Worm (Caenorhabditis elegans): ENCODE data around the gene irld-38.

irld-38 gene

ce11 chrV:2996105-2996504, 36.1 kb downstream of the irld-38 start, which contains the start of gene srw-120:
TSS of gene srw-120 (minus strand) at chrV:2996205.
- TF ChIP-seq bed-3 (GFP tag; optimal IDR thresholded peaks at IDR 0.05) (no peak), snpc-4 (tag; optimal IDR thresholded peaks at IDR 0.05) (no peak), nhr-76 (tag; optimal IDR thresholded peaks at IDR 0.05) (no peak), ztf-11 (tag; optimal IDR thresholded peaks at IDR 0.05) (no peak), zip-8 (tag; optimal IDR thresholded peaks at IDR 0.05) (no peak), ceh-83 (GFP tag; optimal IDR thresholded peaks at IDR 0.05) (no peak), sem-2 (GFP tag; optimal IDR thresholded peaks at IDR 0.05) (no peak), nhr-12 (tag; optimal IDR thresholded peaks at IDR 0.05) (no peak), mep-1 (tag; optimal IDR thresholded peaks at IDR 0.05) (no peak), lin-32 (GFP tag; optimal IDR thresholded peaks at IDR 0.05) (no peak), tbx-8 (GFP tag; optimal IDR thresholded peaks at IDR 0.05) (no peak), M03D4.4 (tag; optimal IDR thresholded peaks at IDR 0.05) (no peak), pha-4 (tag; optimal IDR thresholded peaks at IDR 0.05) (no peak), unc-39 (tag; optimal IDR thresholded peaks at IDR 0.05) (no peak), blmp-1 (tag; optimal IDR thresholded peaks at IDR 0.05) (no peak), mls-2 (tag; optimal IDR thresholded peaks at IDR 0.05) (no peak), lsy-2 (tag; optimal IDR thresholded peaks at IDR 0.05) (no peak), nhr-237 (tag; optimal IDR thresholded peaks at IDR 0.05) (no peak), unc-62 (GFP tag; optimal IDR thresholded peaks at IDR 0.05) (no peak)

DNA sequence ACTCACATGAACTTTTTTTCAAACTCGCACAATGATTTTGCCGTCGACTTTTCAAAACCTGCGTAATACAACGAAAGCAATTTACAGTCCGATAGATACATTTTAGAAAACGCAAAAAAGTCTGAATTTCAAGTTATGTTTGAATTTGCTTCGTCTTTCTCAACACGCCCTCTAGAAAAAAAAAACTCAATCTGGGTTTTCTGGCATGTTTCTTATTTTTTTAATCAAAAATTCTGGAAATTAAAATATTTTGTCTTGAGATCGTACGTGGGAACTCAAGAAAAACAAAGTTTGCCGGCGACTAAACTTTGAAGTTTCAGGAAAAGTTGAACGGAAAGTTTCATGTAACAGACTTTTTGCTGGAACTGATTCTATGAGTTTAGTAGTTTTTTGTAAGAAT, 38.4 kb downstream of the irld-38 start, which contains the start of gene srw-115:
Gene srw-115, minus strand, starts transcription at position 101 of the 400 bp plus-strand sequence.
- TF ChIP-seq nhr-2 (tag; optimal IDR thresholded peaks at IDR 0.05) = no peak
- no peak for TF ChIP-seq lsy-2 (tag; optimal IDR thresholded peaks at IDR 0.05)
- TF ChIP-seq sem-2 (GFP tag; optimal IDR thresholded peaks at IDR 0.05) = no peak
- TF ChIP-seq blmp-1 (tag; optimal IDR thresholded peaks at IDR 0.05) = no peak
- TF ChIP-seq snpc-4 (tag; optimal IDR thresholded peaks at IDR 0.05) = no peak
- no peak for TF ChIP-seq unc-39 (tag; optimal IDR thresholded peaks at IDR 0.05)
- no peak for TF ChIP-seq bed-3 (GFP tag; optimal IDR thresholded peaks at IDR 0.05)
- TF ChIP-seq nhr-76 (tag; optimal IDR thresholded peaks at IDR 0.05) = no peak
- TF ChIP-seq mab-5 (tag; optimal IDR thresholded peaks at IDR 0.05) = no peak
- no peak for TF ChIP-seq ceh-39 (tag; optimal IDR thresholded peaks at IDR 0.05)
- no peak for TF ChIP-seq lin-32 (GFP tag; optimal IDR thresholded peaks at IDR 0.05)
- TF ChIP-seq mep-1 (tag; optimal IDR thresholded peaks at IDR 0.05) = no peak
- TF ChIP-seq drap-1 (GFP tag; optimal IDR thresholded peaks at IDR 0.05) = no peak
- TF ChIP-seq sptf-1 (tag; optimal IDR thresholded peaks at IDR 0.05) = no peak
- no peak for TF ChIP-seq tbx-8 (GFP tag; optimal IDR thresholded peaks at IDR 0.05)
- TF ChIP-seq elt-3 (tag; optimal IDR thresholded peaks at IDR 0.05) = no peak
- TF ChIP-seq ceh-83 (GFP tag; optimal IDR thresholded peaks at IDR 0.05) = no peak

DNA sequence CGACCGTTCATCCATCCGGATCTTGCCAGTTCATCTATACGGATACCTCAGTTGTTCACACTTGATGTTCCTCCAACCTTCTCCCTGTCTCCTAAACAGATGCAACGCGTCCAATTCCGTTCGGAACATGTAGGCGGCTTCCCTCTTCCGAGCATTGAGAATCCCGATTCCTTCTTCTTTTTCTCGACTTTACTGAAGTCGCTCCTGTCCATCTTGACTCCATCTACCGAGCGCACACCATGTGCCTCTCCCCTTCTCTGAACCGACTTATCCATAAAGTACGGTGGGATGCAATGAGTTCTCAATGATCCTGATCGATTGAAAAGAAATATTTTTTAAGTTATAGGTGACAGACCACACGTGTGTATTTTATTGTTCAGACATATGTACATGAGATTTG, 40.2 kb downstream of the irld-38 start:
- TF ChIP-seq nhr-237 (tag; optimal IDR thresholded peaks at IDR 0.05) (no peak), unc-39 (tag; optimal IDR thresholded peaks at IDR 0.05) (no peak), unc-120 (tag; optimal IDR thresholded peaks at IDR 0.05; ENCODE audit: poor library complexity, severe bottlenecking) (no peak), unc-62 (GFP tag; optimal IDR thresholded peaks at IDR 0.05) (no peak), blmp-1 (tag; optimal IDR thresholded peaks at IDR 0.05) (no peak), ham-2 (GFP tag; optimal IDR thresholded peaks at IDR 0.05) (no peak), tbx-8 (GFP tag; optimal IDR thresholded peaks at IDR 0.05) (no peak)

DNA sequence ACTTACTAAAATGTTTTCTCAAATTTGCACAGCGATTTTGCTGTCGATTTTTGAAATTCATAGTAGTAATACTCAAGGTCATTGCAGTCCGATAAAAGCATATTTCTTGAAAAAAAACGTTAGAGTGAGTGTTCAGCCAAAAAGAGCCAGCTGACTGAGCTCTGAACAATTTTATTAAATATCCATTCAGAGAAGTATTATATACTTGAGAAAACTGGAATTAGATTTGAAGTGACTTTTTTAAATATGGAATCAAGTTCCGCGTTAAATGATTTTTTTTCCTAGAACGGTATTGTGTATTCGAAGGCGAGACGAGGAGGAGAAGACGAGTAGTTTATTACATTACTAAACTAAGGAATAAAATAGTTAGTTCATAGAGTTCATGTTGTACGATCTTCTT, 40.8 kb downstream of the irld-38 start, which contains the start of gene srw-121:
Gene srw-121, minus strand, starts transcription at position 101 of the 400 bp plus-strand sequence.
- TF ChIP-seq unc-62 (GFP tag; optimal IDR thresholded peaks at IDR 0.05) (no peak), nhr-76 (tag; optimal IDR thresholded peaks at IDR 0.05) (no peak), mab-5 (tag; optimal IDR thresholded peaks at IDR 0.05) (no peak)

DNA sequence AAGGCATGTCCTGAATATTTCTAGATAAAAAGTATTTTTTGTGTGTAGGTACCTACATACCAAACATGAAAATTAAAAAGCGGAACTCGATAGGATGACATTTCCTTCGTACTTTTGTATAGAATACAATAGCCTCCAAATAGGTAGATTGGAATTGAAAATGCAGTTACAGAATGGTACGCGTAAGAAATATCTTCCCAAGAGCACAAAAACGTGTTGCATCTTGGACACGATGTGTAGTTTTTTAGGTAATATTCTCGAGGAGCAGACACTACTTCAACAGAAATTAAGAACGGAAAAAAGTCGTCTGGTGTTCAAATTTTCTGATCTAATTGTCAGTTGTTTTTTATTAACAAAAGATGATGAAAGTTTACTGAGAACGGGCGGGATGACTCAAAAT, 44.8 kb downstream of the irld-38 start, which contains the start of gene srh-85:
Gene srh-85, minus strand, starts transcription at position 101 of the 400 bp plus-strand sequence.
- TF ChIP-seq lsy-2 (tag; optimal IDR thresholded peaks at IDR 0.05) = no peak
- no peak for TF ChIP-seq snpc-4 (tag; optimal IDR thresholded peaks at IDR 0.05)
- no peak for TF ChIP-seq sptf-1 (tag; optimal IDR thresholded peaks at IDR 0.05)
- TF ChIP-seq M03D4.4 (tag; optimal IDR thresholded peaks at IDR 0.05) = no peak
- TF ChIP-seq tbx-8 (GFP tag; optimal IDR thresholded peaks at IDR 0.05) = no peak
- TF ChIP-seq blmp-1 (tag; optimal IDR thresholded peaks at IDR 0.05) = no peak
- no peak for TF ChIP-seq ceh-39 (tag; optimal IDR thresholded peaks at IDR 0.05)
- TF ChIP-seq bed-3 (GFP tag; optimal IDR thresholded peaks at IDR 0.05) = no peak
- TF ChIP-seq lin-13 (tag; optimal IDR thresholded peaks at IDR 0.05) = no peak

DNA sequence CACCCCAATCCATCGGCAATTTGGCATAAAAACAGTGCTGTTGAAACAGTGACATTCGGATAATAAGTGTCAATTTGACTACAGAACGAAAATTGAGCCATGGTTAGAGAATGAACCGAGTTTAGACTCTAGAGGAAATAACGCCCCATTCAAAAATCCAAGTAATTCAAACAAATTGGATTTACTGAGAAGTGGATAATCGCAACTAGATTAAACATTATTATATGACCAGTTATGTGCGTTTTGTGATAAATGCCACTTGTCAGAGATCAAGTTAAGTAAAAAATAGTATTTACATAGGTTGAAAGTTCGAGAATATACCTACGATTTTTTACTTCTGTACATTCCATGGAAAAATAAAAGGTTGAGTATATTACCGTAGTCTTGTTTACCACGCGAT, 46.9 kb downstream of the irld-38 start, which contains the start of gene srw-139:
Gene srw-139, minus strand, starts transcription at position 101 of the 400 bp plus-strand sequence.
- TF ChIP-seq lsy-2 (tag; optimal IDR thresholded peaks at IDR 0.05) = no peak
- TF ChIP-seq ham-2 (GFP tag; optimal IDR thresholded peaks at IDR 0.05) = no peak
- TF ChIP-seq pha-4 (tag; optimal IDR thresholded peaks at IDR 0.05) = no peak
- no peak for TF ChIP-seq elt-1 (tag; optimal IDR thresholded peaks at IDR 0.05; ENCODE audit: borderline replicate concordance, insufficient read depth)
- no peak for TF ChIP-seq M03D4.4 (tag; optimal IDR thresholded peaks at IDR 0.05)
- TF ChIP-seq flh-1 (GFP tag; optimal IDR thresholded peaks at IDR 0.05) = no peak
- no peak for TF ChIP-seq blmp-1 (tag; optimal IDR thresholded peaks at IDR 0.05)
- TF ChIP-seq mab-5 (tag; optimal IDR thresholded peaks at IDR 0.05) = no peak
- no peak for TF ChIP-seq sem-2 (GFP tag; optimal IDR thresholded peaks at IDR 0.05)
- TF ChIP-seq nhr-76 (tag; optimal IDR thresholded peaks at IDR 0.05) = no peak
- no peak for TF ChIP-seq hlh-1 (tag; optimal IDR thresholded peaks at IDR 0.05)
- no peak for TF ChIP-seq ceh-39 (tag; optimal IDR thresholded peaks at IDR 0.05)
- no peak for TF ChIP-seq unc-39 (tag; optimal IDR thresholded peaks at IDR 0.05)
- no peak for TF ChIP-seq ztf-11 (tag; optimal IDR thresholded peaks at IDR 0.05)

All from whole organism, mixed stage, embryonic.